Worm (Caenorhabditis elegans) whole organism, young adult: ENCODE measurements around the gene F46F3.3.

ENCODE experiments used
- D2030.7 ChIP-seq: fragments of 200-800 bp; sonication (Bioruptor generic); IDR thresholded peaks from 2 replicates; pipeline ENCODE4 v1.3.6; 2022; ENCODE audit warnings: missing genetic modification reagents, missing genetic modification characterization, missing compliant biosample characterization
- F37B4.10 ChIP-seq: fragments of 200-800 bp; sonication (Bioruptor generic); IDR thresholded peaks from 2 replicates; pipeline ENCODE4 v1.3.6; 2022; ENCODE audit warnings: missing genetic modification characterization, missing compliant biosample characterization
- Y53F4B.3 ChIP-seq: fragments of 200-800 bp; sonication (Bioruptor generic); IDR thresholded peaks from 2 replicates; pipeline ENCODE4 v1.3.6; 2022; ENCODE audit warnings: missing genetic modification reagents, missing genetic modification characterization, missing compliant biosample characterization
- dox-1 ChIP-seq: fragments of 200-800 bp; sonication (Bioruptor generic); IDR thresholded peaks from 2 replicates; pipeline ENCODE4 v1.3.6; 2022; ENCODE audit warnings: missing genetic modification reagents, missing genetic modification characterization, missing compliant biosample characterization
- hrde-1 ChIP-seq: sonication (generic microtip); optimal IDR thresholded peaks from 2 replicates; lab custom pipeline; 2016; ENCODE audit warnings: missing genetic modification characterization, mild to moderate bottlenecking, missing compliant biosample characterization, moderate library complexity, missing genotype, missing genetic modification reagents, borderline replicate concordance
- let-526 ChIP-seq: fragments of 200-800 bp; sonication (Bioruptor generic); IDR thresholded peaks from 2 replicates; pipeline ENCODE4 v1.3.6; 2022; ENCODE audit warnings: missing genetic modification reagents, missing genetic modification characterization, missing compliant biosample characterization
- nhr-120 ChIP-seq: fragments of 200-800 bp; sonication (Bioruptor generic); IDR thresholded peaks from 2 replicates; pipeline ENCODE4 v1.3.6; 2022; ENCODE audit warnings: missing genetic modification characterization, missing compliant biosample characterization
- unc-130 ChIP-seq: sonication (generic microtip); optimal IDR thresholded peaks from 2 replicates; lab custom pipeline; 2016; ENCODE audit warnings: missing genetic modification reagents, missing genetic modification characterization, missing compliant biosample characterization

ce11 chrV:11691553-11691952, 24.3 kb downstream of the F46F3.3 start, which contains the start of gene W05E10.1:
- TF ChIP-seq nhr-120 (GFP tag; lab: Robert Waterston, UW) (no peak), Y53F4B.3 (GFP tag; lab: Robert Waterston, UW) (no peak), hrde-1 (tag; lab: Kevin White, UChicago) (no peak), let-526 (GFP tag; lab: Robert Waterston, UW) (no peak), unc-130 (GFP tag; lab: Kevin White, UChicago) (no peak), dox-1 (GFP tag; lab: Robert Waterston, UW) (no peak), F37B4.10 (GFP tag; lab: Robert Waterston, UW) (no peak), D2030.7 (GFP tag; lab: Robert Waterston, UW) (no peak)
